Worm (Caenorhabditis elegans): Measurements from ENCODE around the gene T05A7.1.

- no peak for TF ChIP-seq sea-2 (GFP tag; IDR thresholded peaks at IDR 0.05)
- TF ChIP-seq nhr-120 (GFP tag; IDR thresholded peaks at IDR 0.05) = no peak
- TF ChIP-seq nfyb-1 (GFP tag; IDR thresholded peaks at IDR 0.05) = no peak
- TF ChIP-seq rec-8 (tag; optimal IDR thresholded peaks at IDR 0.05) = no peak
- TF ChIP-seq let-526 (GFP tag; IDR thresholded peaks at IDR 0.05) = no peak
- TF ChIP-seq F55B11.4 (tag; optimal IDR thresholded peaks at IDR 0.05; ENCODE audit: borderline replicate concordance, insufficient read depth) = no peak
- TF ChIP-seq F23B12.7 (tag; optimal IDR thresholded peaks at IDR 0.05; ENCODE audit: insufficient read depth) = no peak
- no peak for TF ChIP-seq snpc-4 (GFP tag; optimal IDR thresholded peaks at IDR 0.05)
- TF ChIP-seq snpc-4 (tag; optimal IDR thresholded peaks at IDR 0.05) = no peak
- TF ChIP-seq ztf-18 (tag; optimal IDR thresholded peaks at IDR 0.05) = no peak
- no peak for TF ChIP-seq ama-1 (optimal IDR thresholded peaks at IDR 0.05)
- no peak for TF ChIP-seq ama-1 (GFP tag; optimal IDR thresholded peaks at IDR 0.05)
- TF ChIP-seq hsf-1 (GFP tag; IDR thresholded peaks at IDR 0.05) = no peak
These were observed 37.3 kb upstream of the T05A7.1 start for ce11 chrII:4640748-4641147.

Data from whole organism, young adult.